In genomic region chr3R:6935810-6936549, dm6 we compare ENCODE assay signal across 4 fruit fly cellular contexts.
TF ChIP-seq lines count a peak whose summit lies in the region.

No protein-coding gene starts in this region.

- TF ChIP-seq CTCF in whole organism, embryonic (GFP tag; optimal IDR thresholded peaks at IDR 0.05; lab: Kevin White, UChicago) = no peak

TF ChIP-seq in whole organism, embryonic, 481 proteins besides CTCF, POLR2A, EP300 and RAD21 (continues in another document):
- TF ChIP-seq bcd (GFP tag; optimal IDR thresholded peaks at IDR 0.05; lab: Kevin White, UChicago) (peak; percentile 57), NC2α (GFP tag; optimal IDR thresholded peaks at IDR 0.05; lab: Kevin White, UChicago) (peak; percentile 28), CG12391 (tag; optimal IDR thresholded peaks at IDR 0.05; lab: Kevin White, UChicago) (peak; percentile 85), Doc2 (GFP tag; IDR thresholded peaks at IDR 0.05; lab: Robert Waterston, UW) (no peak), CG11398 (GFP tag; optimal IDR thresholded peaks at IDR 0.05; lab: Kevin White, UChicago) (peak; percentile 37), CG6683 (GFP tag; optimal IDR thresholded peaks at IDR 0.05; lab: Kevin White, UChicago) (peak; percentile 35), Rx (GFP tag; IDR thresholded peaks at IDR 0.05; lab: Robert Waterston, UW) (no peak; the same call in 1 of the 2 replicates), ato (GFP tag; IDR thresholded peaks at IDR 0.05; lab: Robert Waterston, UW; ENCODE audit: partially characterized antibody) (no peak), Dad (GFP tag; optimal IDR thresholded peaks at IDR 0.05; lab: Kevin White, UChicago) (peak; percentile 40), z (GFP tag; IDR thresholded peaks at IDR 0.05; lab: Robert Waterston, UW) (no peak), Tbp (GFP tag; optimal IDR thresholded peaks at IDR 0.05; lab: Kevin White, UChicago) (no peak), ATbp (GFP tag; optimal IDR thresholded peaks at IDR 0.05; lab: Kevin White, UChicago) (peak; percentile 63), CG1647 (GFP tag; optimal IDR thresholded peaks at IDR 0.05; lab: Kevin White, UChicago) (peak; percentile 31), pnt (GFP tag; optimal IDR thresholded peaks at IDR 0.05; lab: Kevin White, UChicago) (peak; percentile 69), chif (GFP tag; optimal IDR thresholded peaks at IDR 0.05; lab: Kevin White, UChicago) (peak; percentile 67 to 84), CG3838 (GFP tag; optimal IDR thresholded peaks at IDR 0.05; lab: Kevin White, UChicago) (no peak), HmgD (GFP tag; optimal IDR thresholded peaks at IDR 0.05; lab: Kevin White, UChicago) (no peak), ssp (GFP tag; IDR thresholded peaks at IDR 0.05; lab: Robert Waterston, UW) (peak; percentile 41), CG3065 (GFP tag; optimal IDR thresholded peaks at IDR 0.05; lab: Kevin White, UChicago) (no peak), da (GFP tag; optimal IDR thresholded peaks at IDR 0.05; lab: Kevin White, UChicago) (no peak), D19B (GFP tag; optimal IDR thresholded peaks at IDR 0.05; lab: Kevin White, UChicago) (no peak), mam (GFP tag; optimal IDR thresholded peaks at IDR 0.05; lab: Kevin White, UChicago) (peak; percentile 48), CG8388 (GFP tag; optimal IDR thresholded peaks at IDR 0.05; lab: Kevin White, UChicago) (peak; percentile 81)

TF ChIP-seq in whole organism, prepupa, 60 proteins besides CTCF, POLR2A, EP300 and RAD21 (continues in another document):
- TF ChIP-seq topi (GFP tag; optimal IDR thresholded peaks at IDR 0.05; lab: Kevin White, UChicago) = peak; percentile 76
- TF ChIP-seq Eip78C (GFP tag; lab: Kevin White, UChicago) = peak; percentile 42
- TF ChIP-seq CG10631 (GFP tag; optimal IDR thresholded peaks at IDR 0.05; lab: Kevin White, UChicago) = peak; percentile 2
- TF ChIP-seq Eip75B (GFP tag; optimal IDR thresholded peaks at IDR 0.05; lab: Kevin White, UChicago) = peak; percentile 33
- TF ChIP-seq CG34406 (GFP tag; optimal IDR thresholded peaks at IDR 0.05; lab: Kevin White, UChicago) = peak; percentile 37
- peak; percentile 13 for TF ChIP-seq CG8632 (GFP tag; optimal IDR thresholded peaks at IDR 0.05; lab: Kevin White, UChicago)
- peak; percentile 11 for TF ChIP-seq Ets96B (tag; optimal IDR thresholded peaks at IDR 0.05; lab: Kevin White, UChicago)
- peak; percentile 78 for TF ChIP-seq Met (GFP tag; optimal IDR thresholded peaks at IDR 0.05; lab: Kevin White, UChicago)
- peak; percentile 41 for TF ChIP-seq CG6792 (GFP tag; optimal IDR thresholded peaks at IDR 0.05; lab: Kevin White, UChicago)
- TF ChIP-seq Sox14 (GFP tag; optimal IDR thresholded peaks at IDR 0.05; lab: Kevin White, UChicago) = peak; percentile 35
- no peak for TF ChIP-seq CG3032 (tag; optimal IDR thresholded peaks at IDR 0.05; lab: Kevin White, UChicago)
- TF ChIP-seq OdsH (GFP tag; optimal IDR thresholded peaks at IDR 0.05; lab: Kevin White, UChicago) = peak; percentile 21
- peak; percentile 80 for TF ChIP-seq Sox102F (GFP tag; optimal IDR thresholded peaks at IDR 0.05; lab: Kevin White, UChicago)
- peak; percentile 78 for TF ChIP-seq vri (GFP tag; optimal IDR thresholded peaks at IDR 0.05; lab: Kevin White, UChicago)
- TF ChIP-seq CG11294 (GFP tag; IDR thresholded peaks at IDR 0.05; lab: Robert Waterston, UW) = no peak
- TF ChIP-seq acj6 (GFP tag; optimal IDR thresholded peaks at IDR 0.05; lab: Kevin White, UChicago) = peak; percentile 34
- no peak for TF ChIP-seq fd85E (GFP tag; optimal IDR thresholded peaks at IDR 0.05; lab: Kevin White, UChicago)
- peak; percentile 79 for TF ChIP-seq Hr39 (GFP tag; optimal IDR thresholded peaks at IDR 0.05; lab: Kevin White, UChicago)
- peak; percentile 25 for TF ChIP-seq CG3919 (GFP tag; optimal IDR thresholded peaks at IDR 0.05; lab: Kevin White, UChicago)
- peak; percentile 74 for TF ChIP-seq cyc (GFP tag; optimal IDR thresholded peaks at IDR 0.05; lab: Kevin White, UChicago)
- TF ChIP-seq esn (GFP tag; optimal IDR thresholded peaks at IDR 0.05; lab: Kevin White, UChicago) = peak; percentile 82
- TF ChIP-seq CG9139 (GFP tag; optimal IDR thresholded peaks at IDR 0.05; lab: Kevin White, UChicago) = no peak
- peak; percentile 2 for TF ChIP-seq pdm3 (GFP tag; optimal IDR thresholded peaks at IDR 0.05; lab: Kevin White, UChicago)
- TF ChIP-seq CG31627 (GFP tag; optimal IDR thresholded peaks at IDR 0.05; lab: Kevin White, UChicago) = peak; percentile 76

TF ChIP-seq in whole organism, pupa, 21 proteins besides CTCF, POLR2A, EP300 and RAD21:
- TF ChIP-seq EcR (GFP tag; optimal IDR thresholded peaks at IDR 0.05; lab: Kevin White, UChicago) (no peak), CG8159 (tag; optimal IDR thresholded peaks at IDR 0.05; lab: Kevin White, UChicago) (peak; percentile 32), CG15710 (tag; optimal IDR thresholded peaks at IDR 0.05; lab: Kevin White, UChicago) (no peak), CG13204 (GFP tag; optimal IDR thresholded peaks at IDR 0.05; lab: Kevin White, UChicago) (no peak), Snoo (tag; optimal IDR thresholded peaks at IDR 0.05; lab: Kevin White, UChicago) (peak; percentile 48), rn (GFP tag; IDR thresholded peaks at IDR 0.05; lab: Robert Waterston, UW) (no peak), Pif1A (GFP tag; optimal IDR thresholded peaks at IDR 0.05; lab: Kevin White, UChicago) (peak; percentile 0)

TF ChIP-seq in whole organism, wandering third instar larva, 38 proteins besides CTCF, POLR2A, EP300 and RAD21:
- TF ChIP-seq tai (GFP tag; optimal IDR thresholded peaks at IDR 0.05; lab: Kevin White, UChicago) = peak; percentile 68
- TF ChIP-seq lola (GFP tag; optimal IDR thresholded peaks at IDR 0.05; lab: Kevin White, UChicago) = no peak
- no peak for TF ChIP-seq Hr78 (GFP tag; optimal IDR thresholded peaks at IDR 0.05; lab: Kevin White, UChicago)
- no peak for TF ChIP-seq Abd-B (GFP tag; optimal IDR thresholded peaks at IDR 0.05; lab: Kevin White, UChicago)
- TF ChIP-seq Mio (GFP tag; optimal IDR thresholded peaks at IDR 0.05; lab: Kevin White, UChicago) = no peak
- no peak for TF ChIP-seq Vsx2 (GFP tag; optimal IDR thresholded peaks at IDR 0.05; lab: Kevin White, UChicago; ENCODE audit: partially characterized antibody)
- no peak for TF ChIP-seq dl (GFP tag; optimal IDR thresholded peaks at IDR 0.05; lab: Kevin White, UChicago; ENCODE audit: insufficient read depth in 1 of 2, partially characterized antibody in 2 of 2)
- TF ChIP-seq CrebA (GFP tag; optimal IDR thresholded peaks at IDR 0.05; lab: Kevin White, UChicago; ENCODE audit: borderline replicate concordance) = peak; percentile 54
- peak; percentile 37 for TF ChIP-seq sage (GFP tag; optimal IDR thresholded peaks at IDR 0.05; lab: Kevin White, UChicago)
- TF ChIP-seq jim (GFP tag; optimal IDR thresholded peaks at IDR 0.05; lab: Kevin White, UChicago) = no peak
- peak; percentile 68 for TF ChIP-seq CG9705 (GFP tag; optimal IDR thresholded peaks at IDR 0.05; lab: Kevin White, UChicago)
- TF ChIP-seq CG32264 (GFP tag; optimal IDR thresholded peaks at IDR 0.05; lab: Kevin White, UChicago) = peak; percentile 52
- peak; percentile 74 for TF ChIP-seq woc (GFP tag; optimal IDR thresholded peaks at IDR 0.05; lab: Kevin White, UChicago)
- TF ChIP-seq rgr (GFP tag; optimal IDR thresholded peaks at IDR 0.05; lab: Kevin White, UChicago) = peak; percentile 81
- TF ChIP-seq psq (GFP tag; optimal IDR thresholded peaks at IDR 0.05; lab: Kevin White, UChicago) = no peak
- TF ChIP-seq sv (GFP tag; optimal IDR thresholded peaks at IDR 0.05; lab: Kevin White, UChicago) = peak; percentile 20
- no peak for TF ChIP-seq Dfd (GFP tag; optimal IDR thresholded peaks at IDR 0.05; lab: Kevin White, UChicago)
- TF ChIP-seq Rel (GFP tag; optimal IDR thresholded peaks at IDR 0.05; lab: Kevin White, UChicago) = peak; percentile 29
- TF ChIP-seq Rel (tag; optimal IDR thresholded peaks at IDR 0.05; lab: Kevin White, UChicago) = peak; percentile 50
- TF ChIP-seq dmrt93B (GFP tag; optimal IDR thresholded peaks at IDR 0.05; lab: Kevin White, UChicago) = peak; percentile 56
- TF ChIP-seq ey (GFP tag; optimal IDR thresholded peaks at IDR 0.05; lab: Kevin White, UChicago) = peak; percentile 82
- no peak for TF ChIP-seq N (GFP tag; optimal IDR thresholded peaks at IDR 0.05; lab: Kevin White, UChicago)
- no peak for TF ChIP-seq GATAd (GFP tag; optimal IDR thresholded peaks at IDR 0.05; lab: Kevin White, UChicago)
- TF ChIP-seq h (GFP tag; optimal IDR thresholded peaks at IDR 0.05; lab: Kevin White, UChicago) = peak; percentile 85
- TF ChIP-seq HLH106 (tag; optimal IDR thresholded peaks at IDR 0.05; lab: Kevin White, UChicago) = peak; percentile 86
- peak; percentile 87 for TF ChIP-seq Sp1 (GFP tag; optimal IDR thresholded peaks at IDR 0.05; lab: Kevin White, UChicago)
- no peak for TF ChIP-seq pan (optimal IDR thresholded peaks at IDR 0.05; lab: Kevin White, UChicago)
- peak; percentile 41 for TF ChIP-seq Jra (GFP tag; optimal IDR thresholded peaks at IDR 0.05; lab: Kevin White, UChicago)
- no peak for TF ChIP-seq Dif (GFP tag; optimal IDR thresholded peaks at IDR 0.05; lab: Kevin White, UChicago; ENCODE audit: partially characterized antibody)
- TF ChIP-seq fru (GFP tag; optimal IDR thresholded peaks at IDR 0.05; lab: Kevin White, UChicago) = peak; percentile 85
- TF ChIP-seq brk (GFP tag; optimal IDR thresholded peaks at IDR 0.05; lab: Kevin White, UChicago) = peak; percentile 64
- TF ChIP-seq usp (GFP tag; optimal IDR thresholded peaks at IDR 0.05; lab: Kevin White, UChicago) = no peak
- TF ChIP-seq foxo (GFP tag; optimal IDR thresholded peaks at IDR 0.05; lab: Kevin White, UChicago) = peak in 1 of 2 experiments; percentile 87
- peak; percentile 76 for TF ChIP-seq br (GFP tag; optimal IDR thresholded peaks at IDR 0.05; lab: Kevin White, UChicago)
- TF ChIP-seq Hnf4 (GFP tag; optimal IDR thresholded peaks at IDR 0.05; lab: Kevin White, UChicago) = peak; percentile 71
- TF ChIP-seq OdsH (GFP tag; optimal IDR thresholded peaks at IDR 0.05; lab: Kevin White, UChicago) = peak; percentile 84
- TF ChIP-seq Myc (optimal IDR thresholded peaks at IDR 0.05; lab: Kevin White, UChicago) = no peak
- no peak for TF ChIP-seq dsf (GFP tag; optimal IDR thresholded peaks at IDR 0.05; lab: Kevin White, UChicago; ENCODE audit: borderline replicate concordance)
- TF ChIP-seq Hr83 (GFP tag; optimal IDR thresholded peaks at IDR 0.05; lab: Kevin White, UChicago; ENCODE audit: poor library complexity, severe bottlenecking) = no peak

Comparison
In these comparisons a context has a peak if more than half of its experiments do, and no peak if none do; other contexts are left out.
1. Of the 7 proteins assayed by ChIP-seq in both whole organism, embryonic and whole organism, prepupa: peak only in whole organism, embryonic: CG6854 and Gug; only in whole organism, prepupa: Hr39; in both: Blimp-1 and Sox102F; in neither: 2.